Worm (Caenorhabditis elegans) whole organism, L4 larva: ENCODE results near the gene T13F2.6.

Experiments
- aha-1 ChIP-seq: fragments of 150-350 bp; peaks from one replicate; lab custom pipeline; 2014; ENCODE audit warnings: missing biosample characterization, missing genetic modification characterization
- ceh-32 ChIP-seq: sonication (generic microtip); optimal IDR thresholded peaks from 2 replicates; lab custom pipeline; 2016; ENCODE audit warnings: mild to moderate bottlenecking, missing genetic modification characterization, missing compliant biosample characterization; ENCODE audit not compliant: poor library complexity
- fkh-10 ChIP-seq: fragments of 150-350 bp; optimal IDR thresholded peaks from 2 replicates; lab custom pipeline; 2014; ENCODE audit warnings: missing biosample characterization, missing genetic modification reagents, missing genetic modification characterization
- lin-13 ChIP-seq: fragments of 150-350 bp; optimal IDR thresholded peaks from 2 replicates; lab custom pipeline; 2014; ENCODE audit warnings: missing biosample characterization, missing genetic modification reagents, missing genetic modification characterization
- lin-15B ChIP-seq: fragments of 150-350 bp; sonication (generic microtip); optimal IDR thresholded peaks from 3 replicates; lab custom pipeline; 2014; ENCODE audit warnings: missing biosample characterization, missing genetic modification characterization
- lir-3 ChIP-seq: sonication (generic microtip); optimal IDR thresholded peaks from 2 replicates; lab custom pipeline; 2016; ENCODE audit warnings: mild to moderate bottlenecking, missing genetic modification characterization, missing compliant biosample characterization
- nhr-11 ChIP-seq: fragments of 150-350 bp; optimal IDR thresholded peaks from 2 replicates; lab custom pipeline; 2014; ENCODE audit warnings: missing biosample characterization, missing genetic modification characterization
- rbr-2 ChIP-seq: sonication (generic microtip); optimal IDR thresholded peaks from 2 replicates; lab custom pipeline; 2016; ENCODE audit warnings: missing genotype, missing genetic modification characterization, missing compliant biosample characterization
- snpc-4 ChIP-seq: fragments of 150-350 bp; optimal IDR thresholded peaks from 2 replicates; lab custom pipeline; 2014; ENCODE audit warnings: missing biosample characterization, missing genetic modification characterization
- unc-39 ChIP-seq: sonication (generic microtip); optimal IDR thresholded peaks from 2 replicates; lab custom pipeline; 2017; ENCODE audit warnings: missing biosample characterization, missing genetic modification characterization
- zfp-3 ChIP-seq: fragments of 200-800 bp; sonication (Bioruptor generic); conservative IDR thresholded peaks from 2 replicates; pipeline ENCODE4 v1.3.6; 2022; ENCODE audit warnings: missing genetic modification reagents, missing genetic modification characterization, missing compliant biosample characterization

DNA sequence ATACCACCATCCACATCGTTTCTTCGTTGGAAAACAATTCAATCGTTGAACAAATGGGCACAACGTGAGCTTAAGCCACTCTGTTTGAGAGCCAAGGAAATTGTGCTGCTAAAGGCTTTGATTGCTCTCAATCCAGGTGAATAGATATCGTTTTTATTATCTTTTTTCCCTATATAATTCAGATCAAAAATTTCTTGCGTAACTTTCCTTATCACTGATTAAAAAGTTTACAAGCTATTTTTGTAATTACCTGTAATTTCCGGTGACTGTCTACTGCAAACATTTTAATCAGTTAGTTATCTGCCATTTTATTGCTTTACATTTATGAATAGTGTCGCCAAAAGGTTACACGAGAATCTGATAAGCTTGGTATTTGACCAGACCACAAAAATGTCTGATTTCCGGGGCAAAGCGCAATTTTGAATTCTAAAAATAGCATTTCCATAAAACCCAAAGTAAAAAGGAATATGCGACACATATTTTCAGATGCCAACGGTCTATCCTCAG lies 15.4 kb upstream of the T13F2.6 start:
- TF ChIP-seq lin-15B (tag; lab: Kevin White, UChicago): no peak
- no peak for TF ChIP-seq nhr-11 (tag; lab: Kevin White, UChicago)
- TF ChIP-seq lin-13 (GFP tag; lab: Kevin White, UChicago): no peak
- no peak for TF ChIP-seq lir-3 (tag; lab: Kevin White, UChicago)
- no peak for TF ChIP-seq ceh-32 (tag; lab: Kevin White, UChicago)
- no peak for TF ChIP-seq unc-39
- no peak for TF ChIP-seq fkh-10
- no peak for TF ChIP-seq snpc-4 (tag; lab: Kevin White, UChicago)
- peak; percentile 89 for TF ChIP-seq aha-1
- TF ChIP-seq zfp-3 (GFP tag; lab: Robert Waterston, UW): no peak
- TF ChIP-seq rbr-2 (tag; lab: Kevin White, UChicago): no peak
